Worm (Caenorhabditis elegans) whole organism, L4 larva: ENCODE results near the gene F07H5.13.
A peak's percentile ranks its signal among the peaks of the same experiment; 100 is the strongest.

Experiments used
- D1046.2 ChIP-seq: fragments of 200-800 bp; sonication (Bioruptor generic); IDR thresholded peaks from 2 replicates; pipeline ENCODE4 v1.3.6; 2022; ENCODE audit warnings: missing genetic modification characterization, missing compliant biosample characterization
- F10B5.3 ChIP-seq: sonication (generic microtip); optimal IDR thresholded peaks from 2 replicates; lab custom pipeline; 2016; ENCODE audit warnings: mild to moderate bottlenecking, missing genetic modification characterization, missing compliant biosample characterization
- F26F4.8 ChIP-seq: fragments of 200-800 bp; sonication (Bioruptor generic); conservative IDR thresholded peaks from 2 replicates; pipeline ENCODE4 v1.3.6; 2022; ENCODE audit warnings: missing genetic modification characterization, missing compliant biosample characterization
- F37D6.2 ChIP-seq: sonication (generic microtip); optimal IDR thresholded peaks from 2 replicates; lab custom pipeline; 2016; ENCODE audit warnings: mild to moderate bottlenecking, missing genetic modification characterization, missing compliant biosample characterization
- F49E8.2 ChIP-seq: sonication (generic microtip); optimal IDR thresholded peaks from 2 replicates; lab custom pipeline; 2016; ENCODE audit warnings: missing compliant biosample characterization, mild to moderate bottlenecking, missing genetic modification characterization, borderline replicate concordance
- R02D3.7 ChIP-seq: fragments of 150-350 bp; sonication (generic microtip); optimal IDR thresholded peaks from 3 replicates; lab custom pipeline; 2014; ENCODE audit warnings: missing biosample characterization, missing genetic modification characterization
- T26A8.4 ChIP-seq: fragments of 200-800 bp; sonication (Bioruptor generic); IDR thresholded peaks from 2 replicates; pipeline ENCODE4 v1.3.6; 2022; ENCODE audit warnings: missing genetic modification characterization, missing compliant biosample characterization
- ZK337.2 ChIP-seq: fragments of 200-800 bp; sonication (Bioruptor generic); IDR thresholded peaks from 2 replicates; pipeline ENCODE4 v1.3.6; 2022; ENCODE audit warnings: missing genetic modification reagents, missing genetic modification characterization, missing compliant biosample characterization
- aly-2 ChIP-seq: sonication (generic microtip); optimal IDR thresholded peaks from 2 replicates; lab custom pipeline; 2018; ENCODE audit warnings: missing biosample characterization, missing genetic modification characterization
- ces-1 ChIP-seq: fragments of 150-350 bp; sonication (generic microtip); optimal IDR thresholded peaks from 4 replicates; lab custom pipeline; 2014; ENCODE audit warnings: missing biosample characterization, missing genetic modification reagents, missing genetic modification characterization
- ctbp-1 ChIP-seq: fragments of 200-800 bp; sonication (Bioruptor generic); IDR thresholded peaks from 2 replicates; pipeline ENCODE4 v1.3.6; 2022; ENCODE audit warnings: missing genetic modification reagents, missing genetic modification characterization, missing compliant biosample characterization
- daf-12 ChIP-seq: fragments of 150-350 bp; optimal IDR thresholded peaks from 2 replicates; lab custom pipeline; 2014; ENCODE audit warnings: missing biosample characterization, missing genetic modification reagents, missing genetic modification characterization
- daf-16 ChIP-seq, 3 experiments: sonication (generic microtip); optimal IDR thresholded peaks; 2 replicates each; lab custom pipeline; 2016 to 2017; ENCODE audit warnings: missing genetic modification characterization in 3 of 3, missing genetic modification reagents in 3 of 3, mild to moderate bottlenecking in 2 of 3, missing compliant biosample characterization in 2 of 3, missing biosample characterization in 1 of 3, moderate library complexity in 1 of 3
- dmd-6 ChIP-seq: fragments of 200-800 bp; sonication (Bioruptor generic); IDR thresholded peaks from 2 replicates; pipeline ENCODE4 v1.3.6; 2022; ENCODE audit warnings: missing genetic modification reagents, missing genetic modification characterization, missing compliant biosample characterization
- dmd-9 ChIP-seq: fragments of 200-800 bp; sonication (Bioruptor generic); IDR thresholded peaks from 2 replicates; pipeline ENCODE4 v1.3.6; 2022; ENCODE audit warnings: missing genetic modification reagents, missing genetic modification characterization, missing compliant biosample characterization
- dpl-1 ChIP-seq: fragments of 150-350 bp; optimal IDR thresholded peaks from 2 replicates; lab custom pipeline; 2014; ENCODE audit warnings: missing biosample characterization, missing genetic modification reagents, missing genetic modification characterization
- dve-1 ChIP-seq: sonication (generic microtip); optimal IDR thresholded peaks from 2 replicates; lab custom pipeline; 2017; ENCODE audit warnings: antibody characterized with exemption, mild to moderate bottlenecking, missing genetic modification characterization, missing compliant biosample characterization; ENCODE audit not compliant: insufficient read depth
- egl-43 ChIP-seq: fragments of 200-800 bp; sonication (Bioruptor generic); IDR thresholded peaks from 2 replicates; pipeline ENCODE4 v1.3.6; 2022; ENCODE audit warnings: missing genetic modification reagents, missing genetic modification characterization, missing compliant biosample characterization
- fkh-10 ChIP-seq: fragments of 150-350 bp; optimal IDR thresholded peaks from 2 replicates; lab custom pipeline; 2014; ENCODE audit warnings: missing biosample characterization, missing genetic modification reagents, missing genetic modification characterization
- fos-1 ChIP-seq: fragments of 150-350 bp; optimal IDR thresholded peaks from 2 replicates; lab custom pipeline; 2014; ENCODE audit warnings: missing biosample characterization, missing genetic modification characterization
- hlh-11 ChIP-seq: fragments of 200-800 bp; sonication (Bioruptor generic); optimal IDR thresholded peaks from 2 replicates; lab custom pipeline; 2018; ENCODE audit warnings: mild to moderate bottlenecking, missing genetic modification characterization, missing compliant biosample characterization
- hlh-30 ChIP-seq: sonication (generic microtip); optimal IDR thresholded peaks from 2 replicates; lab custom pipeline; 2017; ENCODE audit warnings: antibody characterized with exemption, mild to moderate bottlenecking, missing genetic modification characterization, missing compliant biosample characterization; ENCODE audit not compliant: insufficient read depth
- hmg-1.1 ChIP-seq: fragments of 200-800 bp; sonication (Bioruptor generic); IDR thresholded peaks from 2 replicates; pipeline ENCODE4 v1.3.6; 2022; ENCODE audit warnings: missing genetic modification reagents, missing genetic modification characterization, missing compliant biosample characterization
- jun-1 ChIP-seq: fragments of 150-350 bp; optimal IDR thresholded peaks from 2 replicates; lab custom pipeline; 2014; ENCODE audit warnings: missing biosample characterization, missing genetic modification reagents, missing genetic modification characterization
- lim-7 ChIP-seq: fragments of 200-800 bp; sonication (Bioruptor generic); IDR thresholded peaks from 2 replicates; pipeline ENCODE4 v1.3.6; 2022; ENCODE audit warnings: missing genetic modification characterization, missing compliant biosample characterization
- lir-3 ChIP-seq: sonication (generic microtip); optimal IDR thresholded peaks from 2 replicates; lab custom pipeline; 2016; ENCODE audit warnings: mild to moderate bottlenecking, missing genetic modification characterization, missing compliant biosample characterization
- lsy-2 ChIP-seq, 2 experiments: fragments of 150-350 bp in 1 of 2; sonication (generic microtip) in 1 of 2; optimal IDR thresholded peaks; 2 replicates each; lab custom pipeline; 2014 to 2017; ENCODE audit warnings: missing biosample characterization in 2 of 2, missing genetic modification characterization in 2 of 2
- madf-9 ChIP-seq: fragments of 200-800 bp; sonication (Bioruptor generic); conservative IDR thresholded peaks from 2 replicates; pipeline ENCODE4 v1.3.6; 2022; ENCODE audit warnings: missing genetic modification reagents, missing genetic modification characterization, missing compliant biosample characterization
- mdl-1 ChIP-seq, 2 experiments: fragments of 150-350 bp in 1 of 2; sonication (generic microtip) in 1 of 2; optimal IDR thresholded peaks; 2 replicates each; lab custom pipeline; 2014 to 2017; ENCODE audit warnings: missing biosample characterization in 2 of 2, missing genetic modification characterization in 2 of 2
- mdt-29 ChIP-seq: fragments of 200-800 bp; sonication (Bioruptor generic); IDR thresholded peaks from 2 replicates; pipeline ENCODE4 v1.3.6; 2022; ENCODE audit warnings: missing genetic modification reagents, missing genetic modification characterization, missing compliant biosample characterization
- mes-2 ChIP-seq: sonication (generic microtip); optimal IDR thresholded peaks from 2 replicates; lab custom pipeline; 2016; ENCODE audit warnings: missing genotype, mild to moderate bottlenecking, missing genetic modification characterization, missing compliant biosample characterization; ENCODE audit not compliant: poor library complexity, severe bottlenecking
- mxl-2 ChIP-seq: fragments of 200-800 bp; sonication (Bioruptor generic); conservative IDR thresholded peaks from 2 replicates; pipeline ENCODE4 v1.3.6; 2022; ENCODE audit warnings: missing genetic modification reagents, missing genetic modification characterization, missing compliant biosample characterization
- nhr-102 ChIP-seq: sonication (generic microtip); optimal IDR thresholded peaks from 2 replicates; lab custom pipeline; 2016; ENCODE audit warnings: mild to moderate bottlenecking, missing genetic modification characterization, moderate library complexity, missing compliant biosample characterization
- nhr-11 ChIP-seq: fragments of 150-350 bp; optimal IDR thresholded peaks from 2 replicates; lab custom pipeline; 2014; ENCODE audit warnings: missing biosample characterization, missing genetic modification characterization
- nhr-111 ChIP-seq: fragments of 200-800 bp; sonication (Bioruptor generic); optimal IDR thresholded peaks from 2 replicates; lab custom pipeline; 2018; ENCODE audit warnings: mild to moderate bottlenecking, missing genetic modification characterization, missing compliant biosample characterization
- nhr-237 ChIP-seq: sonication (generic microtip); optimal IDR thresholded peaks from 2 replicates; lab custom pipeline; 2017; ENCODE audit warnings: missing biosample characterization, missing genetic modification characterization
- nhr-28 ChIP-seq: fragments of 150-350 bp; optimal IDR thresholded peaks from 2 replicates; lab custom pipeline; 2014; ENCODE audit warnings: missing biosample characterization, missing genetic modification characterization
- nhr-42 ChIP-seq: fragments of 200-800 bp; sonication (Bioruptor generic); IDR thresholded peaks from 2 replicates; pipeline ENCODE4 v1.3.6; 2022; ENCODE audit warnings: missing genetic modification characterization, missing compliant biosample characterization
- nhr-48 ChIP-seq: sonication (generic microtip); optimal IDR thresholded peaks from 2 replicates; lab custom pipeline; 2016; ENCODE audit warnings: mild to moderate bottlenecking, missing genetic modification characterization, missing compliant biosample characterization
- pha-4 ChIP-seq, 2 experiments: fragments of 150-350 bp in 1 of 2; fragments of 200-800 bp in 1 of 2; sonication (Bioruptor generic) in 1 of 2; IDR thresholded peaks in 1 of 2; optimal IDR thresholded peaks in 1 of 2; 2 replicates each; pipeline versions ENCODE4 v1.3.6 to Lab custom; 2014 to 2022; ENCODE audit warnings: missing genetic modification characterization in 2 of 2, missing genetic modification reagents in 2 of 2, missing biosample characterization in 1 of 2, missing compliant biosample characterization in 1 of 2
- php-3 ChIP-seq: fragments of 200-800 bp; sonication (Bioruptor generic); IDR thresholded peaks from 2 replicates; pipeline ENCODE4 v1.3.6; 2022; ENCODE audit warnings: missing genetic modification reagents, missing genetic modification characterization, missing compliant biosample characterization
- rbr-2 ChIP-seq: sonication (generic microtip); optimal IDR thresholded peaks from 2 replicates; lab custom pipeline; 2016; ENCODE audit warnings: missing genotype, missing genetic modification characterization, missing compliant biosample characterization
- sdz-12 ChIP-seq: fragments of 200-800 bp; sonication (Bioruptor generic); optimal IDR thresholded peaks from 2 replicates; lab custom pipeline; 2018; ENCODE audit warnings: mild to moderate bottlenecking, missing genetic modification characterization, missing compliant biosample characterization
- set-16 ChIP-seq: fragments of 200-800 bp; sonication (Bioruptor generic); IDR thresholded peaks from 2 replicates; pipeline ENCODE4 v1.3.6; 2022; ENCODE audit warnings: missing genetic modification reagents, missing genetic modification characterization, missing compliant biosample characterization
- skn-1 ChIP-seq: fragments of 150-350 bp; optimal IDR thresholded peaks from 2 replicates; lab custom pipeline; 2014; ENCODE audit warnings: missing biosample characterization, missing genetic modification characterization
- snpc-4 ChIP-seq: fragments of 150-350 bp; optimal IDR thresholded peaks from 2 replicates; lab custom pipeline; 2014; ENCODE audit warnings: missing biosample characterization, missing genetic modification characterization
- tra-1 ChIP-seq: fragments of 200-800 bp; sonication (Bioruptor generic); IDR thresholded peaks from 2 replicates; pipeline ENCODE4 v1.3.6; 2022; ENCODE audit warnings: missing genetic modification reagents, missing genetic modification characterization, missing compliant biosample characterization
- vab-7 ChIP-seq: fragments of 200-800 bp; sonication (Bioruptor generic); IDR thresholded peaks from 2 replicates; pipeline ENCODE4 v1.3.6; 2022; ENCODE audit warnings: missing genetic modification reagents, missing genetic modification characterization, missing compliant biosample characterization
- zfp-3 ChIP-seq: fragments of 200-800 bp; sonication (Bioruptor generic); conservative IDR thresholded peaks from 2 replicates; pipeline ENCODE4 v1.3.6; 2022; ENCODE audit warnings: missing genetic modification reagents, missing genetic modification characterization, missing compliant biosample characterization
- zip-11 ChIP-seq: fragments of 200-800 bp; sonication (Bioruptor generic); IDR thresholded peaks from 2 replicates; pipeline ENCODE4 v1.3.6; 2022; ENCODE audit warnings: missing genetic modification characterization, missing compliant biosample characterization
- zip-2 ChIP-seq: fragments of 150-350 bp; optimal IDR thresholded peaks from 2 replicates; lab custom pipeline; 2014; ENCODE audit warnings: missing biosample characterization, missing genetic modification characterization

The F07H5.13 gene

ce11 chrII:8765131-8765530, 25.2 kb upstream of the F07H5.13 start:
- TF ChIP-seq nhr-48 (tag; lab: Kevin White, UChicago) (peak; percentile 68), zip-11 (GFP tag; lab: Robert Waterston, UW) (no peak), nhr-11 (tag; lab: Kevin White, UChicago) (no peak), daf-16 (GFP tag; optimal IDR thresholded peaks at IDR 0.05; lab: Kevin White, UChicago) (no peak), daf-16 (tag; optimal IDR thresholded peaks at IDR 0.05; lab: Kevin White, UChicago) (no peak), pha-4 (GFP tag; IDR thresholded peaks at IDR 0.05; lab: Robert Waterston, UW) (no peak), pha-4 (tag; optimal IDR thresholded peaks at IDR 0.05; lab: Kevin White, UChicago) (no peak), ces-1 (GFP tag; lab: Kevin White, UChicago) (no peak), ZK337.2 (GFP tag; lab: Robert Waterston, UW) (no peak), aly-2 (tag; lab: Kevin White, UChicago) (no peak), rbr-2 (tag; lab: Kevin White, UChicago) (no peak), mxl-2 (GFP tag; lab: Robert Waterston, UW) (no peak), hlh-11 (peak; percentile 59), F37D6.2 (tag; lab: Kevin White, UChicago) (no peak), F10B5.3 (tag; lab: Kevin White, UChicago) (no peak), jun-1 (tag; lab: Kevin White, UChicago) (no peak), fos-1 (tag; lab: Kevin White, UChicago) (no peak), madf-9 (GFP tag; lab: Robert Waterston, UW) (no peak), hlh-30 (tag; lab: Kevin White, UChicago) (peak; percentile 72), dpl-1 (GFP tag; lab: Kevin White, UChicago) (no peak), sdz-12 (GFP tag; lab: Kevin White, UChicago) (no peak), vab-7 (GFP tag; lab: Robert Waterston, UW) (no peak), R02D3.7 (tag; lab: Kevin White, UChicago) (no peak), lir-3 (no peak), php-3 (GFP tag; lab: Robert Waterston, UW) (no peak), egl-43 (no peak), lim-7 (GFP tag; lab: Robert Waterston, UW) (no peak), nhr-102 (tag; lab: Kevin White, UChicago) (no peak), hmg-1.1 (GFP tag; lab: Robert Waterston, UW) (no peak), mes-2 (tag; lab: Kevin White, UChicago) (no peak), snpc-4 (tag; lab: Kevin White, UChicago) (no peak), daf-12 (no peak), zip-2 (no peak), nhr-111 (GFP tag; lab: Kevin White, UChicago) (no peak), lsy-2 (tag; optimal IDR thresholded peaks at IDR 0.05; lab: Kevin White, UChicago) (no peak), mdt-29 (no peak), dmd-9 (GFP tag; lab: Robert Waterston, UW) (no peak), F26F4.8 (GFP tag; lab: Robert Waterston, UW) (no peak), zfp-3 (GFP tag; lab: Robert Waterston, UW) (no peak), nhr-42 (GFP tag; lab: Robert Waterston, UW) (no peak), set-16 (GFP tag; lab: Robert Waterston, UW) (no peak), dmd-6 (GFP tag; lab: Robert Waterston, UW) (peak; percentile 75), T26A8.4 (GFP tag; lab: Robert Waterston, UW) (no peak), D1046.2 (GFP tag; lab: Robert Waterston, UW) (no peak), tra-1 (GFP tag; lab: Robert Waterston, UW) (peak; percentile 58; the same call in 1 of the 2 replicates), mdl-1 (tag; optimal IDR thresholded peaks at IDR 0.05; lab: Kevin White, UChicago) (peak; percentile 55 to 94), fkh-10 (GFP tag; lab: Kevin White, UChicago) (no peak), dve-1 (tag; lab: Kevin White, UChicago) (peak; percentile 31), F49E8.2 (tag; lab: Kevin White, UChicago) (no peak), nhr-237 (no peak), ctbp-1 (GFP tag; lab: Robert Waterston, UW) (no peak), skn-1 (tag; lab: Kevin White, UChicago) (no peak), nhr-28 (tag; lab: Kevin White, UChicago) (peak; percentile 87)
